Worm (Caenorhabditis elegans): Measurements from ENCODE around the gene fbxa-118.

DNA sequence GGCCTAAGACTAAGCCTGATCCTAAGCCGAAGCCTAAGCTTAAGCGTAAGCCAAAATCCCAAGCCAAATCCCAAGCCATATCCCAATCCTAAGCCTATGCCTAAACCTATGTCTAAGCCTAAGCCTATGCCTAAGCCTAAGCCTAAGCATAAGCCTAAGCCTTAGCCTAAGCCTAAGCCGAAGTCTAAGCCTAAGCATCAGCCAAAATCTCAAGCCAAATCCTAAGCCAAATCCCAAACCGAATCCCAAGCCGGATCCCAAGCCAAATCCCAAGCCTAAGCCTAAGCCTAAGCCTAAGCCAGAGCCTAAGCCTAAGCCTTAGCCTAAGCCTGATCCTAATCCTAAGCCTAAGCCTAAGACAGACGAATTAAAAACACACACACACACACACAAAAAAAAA lies 30.0 kb downstream of the fbxa-118 start:
- no peak for TF ChIP-seq pha-4 (tag; optimal IDR thresholded peaks at IDR 0.05)
- TF ChIP-seq him-1 (tag; optimal IDR thresholded peaks at IDR 0.05) = no peak
- no peak for TF ChIP-seq lag-1 (GFP tag; IDR thresholded peaks at IDR 0.05)
- no peak for TF ChIP-seq hrde-1 (tag; optimal IDR thresholded peaks at IDR 0.05; ENCODE audit: borderline replicate concordance)
- TF ChIP-seq C06A6.2 (GFP tag; conservative IDR thresholded peaks at IDR 0.05) = no peak
- TF ChIP-seq nhr-90 (tag; optimal IDR thresholded peaks at IDR 0.05) = no peak
- no peak for TF ChIP-seq madf-6 (GFP tag; IDR thresholded peaks at IDR 0.05)
- TF ChIP-seq unc-130 (GFP tag; optimal IDR thresholded peaks at IDR 0.05) = no peak
- TF ChIP-seq snpc-4 (GFP tag; optimal IDR thresholded peaks at IDR 0.05) = no peak
- no peak for TF ChIP-seq snpc-4 (tag; optimal IDR thresholded peaks at IDR 0.05)
